Fruit fly (Drosophila melanogaster) whole organism, embryonic: ENCODE measurements around the gene CG42538.
A peak's percentile ranks its signal among the peaks of the same experiment; 100 is the strongest.

Experiments
- ATbp ChIP-seq: fragments of 200-800 bp; sonication (Bioruptor generic); optimal IDR thresholded peaks from 2 replicates; lab custom pipeline; 2017; ENCODE audit warnings: missing biosample characterization, mild to moderate bottlenecking, missing genetic modification characterization, missing genetic modification reagents
- BtbVII ChIP-seq: fragments of 200-800 bp; sonication (Bioruptor generic); optimal IDR thresholded peaks from 3 replicates; lab custom pipeline; 2017; ENCODE audit warnings: missing biosample characterization, mild to moderate bottlenecking, missing genetic modification characterization
- CG1024 ChIP-seq: fragments of 200-800 bp; sonication (Bioruptor generic); IDR thresholded peaks from 2 replicates; pipeline ENCODE4 v1.3.6; 2022; ENCODE audit warnings: missing biosample characterization, missing genetic modification characterization
- CG10431 ChIP-seq: fragments of 200-800 bp; sonication (Bioruptor generic); optimal IDR thresholded peaks from 3 replicates; lab custom pipeline; 2018; ENCODE audit warnings: missing biosample characterization, mild to moderate bottlenecking, missing genetic modification characterization
- CG1603 ChIP-seq: fragments of 200-800 bp; sonication (Bioruptor generic); optimal IDR thresholded peaks from 2 replicates; lab custom pipeline; 2019; ENCODE audit warnings: missing biosample characterization, mild to moderate bottlenecking, missing genetic modification characterization, moderate library complexity
- CG17912 ChIP-seq: fragments of 200-800 bp; sonication (Bioruptor generic); optimal IDR thresholded peaks from 2 replicates; lab custom pipeline; 2018; ENCODE audit warnings: missing biosample characterization, mild to moderate bottlenecking, missing genetic modification characterization
- CG18599 ChIP-seq: fragments of 200-800 bp; sonication (Bioruptor generic); optimal IDR thresholded peaks from 3 replicates; lab custom pipeline; 2017; ENCODE audit warnings: missing biosample characterization, missing genetic modification characterization, mild to moderate bottlenecking, moderate library complexity, missing genetic modification reagents
- CG2120 ChIP-seq: fragments of 200-800 bp; sonication (Bioruptor generic); optimal IDR thresholded peaks from 3 replicates; lab custom pipeline; 2016; ENCODE audit warnings: missing biosample characterization, missing genetic modification characterization
- CG30403 ChIP-seq: fragments of 200-800 bp; sonication (Bioruptor generic); optimal IDR thresholded peaks from 3 replicates; lab custom pipeline; 2016; ENCODE audit warnings: missing biosample characterization, missing genetic modification characterization
- CG31224 ChIP-seq: fragments of 200-800 bp; sonication (Bioruptor generic); IDR thresholded peaks from 2 replicates; pipeline ENCODE4 v1.3.6; 2022; ENCODE audit warnings: missing biosample characterization, missing genetic modification characterization
- CG31365 ChIP-seq: fragments of 200-800 bp; sonication (Bioruptor generic); optimal IDR thresholded peaks from 2 replicates; lab custom pipeline; 2018; ENCODE audit warnings: missing biosample characterization, mild to moderate bottlenecking, missing genetic modification characterization
- CG32772 ChIP-seq: fragments of 200-800 bp; sonication (Bioruptor generic); IDR thresholded peaks from 2 replicates; pipeline ENCODE4 v1.3.6; 2022; ENCODE audit warnings: missing biosample characterization, missing genetic modification characterization
- CG33557 ChIP-seq: fragments of 200-800 bp; sonication (Bioruptor generic); optimal IDR thresholded peaks from 2 replicates; lab custom pipeline; 2019; ENCODE audit warnings: missing biosample characterization, mild to moderate bottlenecking, missing genetic modification characterization, moderate library complexity
- CG7357 ChIP-seq: fragments of 200-800 bp; sonication (Bioruptor generic); IDR thresholded peaks from 3 replicates; pipeline ENCODE4 v1.3.6; 2022; ENCODE audit warnings: missing biosample characterization, missing genetic modification characterization
- CG7556 ChIP-seq: fragments of 200-800 bp; sonication (Bioruptor generic); optimal IDR thresholded peaks from 2 replicates; lab custom pipeline; 2017; ENCODE audit warnings: missing biosample characterization, mild to moderate bottlenecking, missing genetic modification characterization
- CG7839 ChIP-seq: fragments of 200-800 bp; sonication (Bioruptor generic); optimal IDR thresholded peaks from 3 replicates; lab custom pipeline; 2018; ENCODE audit warnings: missing biosample characterization, mild to moderate bottlenecking, missing genetic modification characterization, moderate library complexity
- CG8281 ChIP-seq: fragments of 200-800 bp; sonication (Bioruptor generic); optimal IDR thresholded peaks from 2 replicates; lab custom pipeline; 2018; ENCODE audit warnings: missing biosample characterization, mild to moderate bottlenecking, missing genetic modification characterization, moderate library complexity
- CG8924 ChIP-seq: fragments of 200-800 bp; optimal IDR thresholded peaks from 3 replicates; lab custom pipeline; 2019; ENCODE audit warnings: missing biosample characterization, mild to moderate bottlenecking, missing genetic modification characterization, moderate library complexity
- E2f1 ChIP-seq: fragments of 200-800 bp; sonication (Bioruptor generic); IDR thresholded peaks from 2 replicates; pipeline ENCODE4 v1.3.6; 2022; ENCODE audit warnings: missing biosample characterization, missing genetic modification characterization
- Ets65A ChIP-seq: fragments of 200-800 bp; sonication (Bioruptor generic); peaks from one replicate; lab custom pipeline; 2016; ENCODE audit warnings: missing biosample characterization, missing genetic modification characterization
- HLH4C ChIP-seq: fragments of 200-800 bp; sonication (Bioruptor generic); IDR thresholded peaks from 3 replicates; pipeline ENCODE4 v1.3.6; 2022; ENCODE audit warnings: missing biosample characterization, missing genetic modification characterization; ENCODE audit not compliant: partially characterized antibody
- HmgZ ChIP-seq: fragments of 200-800 bp; sonication (Bioruptor generic); optimal IDR thresholded peaks from 2 replicates; lab custom pipeline; 2018; ENCODE audit warnings: missing biosample characterization, mild to moderate bottlenecking, missing genetic modification characterization
- Lhr ChIP-seq: fragments of 200-800 bp; sonication (Bioruptor generic); optimal IDR thresholded peaks from 3 replicates; lab custom pipeline; 2017; ENCODE audit warnings: mild to moderate bottlenecking, missing biosample characterization, missing genetic modification reagents, missing genetic modification characterization
- Med ChIP-seq: fragments of 200-800 bp; sonication (Bioruptor generic); peaks from one replicate; lab custom pipeline; 2016; ENCODE audit warnings: missing biosample characterization, missing genetic modification characterization, mild to moderate bottlenecking, inconsistent platforms, moderate library complexity
- Mrtf ChIP-seq: fragments of 200-800 bp; sonication (Bioruptor generic); IDR thresholded peaks from 3 replicates; pipeline ENCODE4 v1.3.6; 2022; ENCODE audit warnings: missing biosample characterization, missing genetic modification characterization
- Pdp1 ChIP-seq, 2 experiments: fragments of 200-800 bp; sonication (Bioruptor generic); optimal IDR thresholded peaks; 3 replicates each; lab custom pipeline; 2016; ENCODE audit warnings: missing biosample characterization in 2 of 2, missing genetic modification characterization in 2 of 2, mild to moderate bottlenecking in 1 of 2, moderate library complexity in 1 of 2
- Rfx ChIP-seq: fragments of 200-800 bp; sonication (Bioruptor generic); IDR thresholded peaks from 2 replicates; pipeline ENCODE4 v1.3.6; 2022; ENCODE audit warnings: missing biosample characterization, missing genetic modification characterization
- Sry-β ChIP-seq: fragments of 200-800 bp; sonication (Bioruptor generic); optimal IDR thresholded peaks from 2 replicates; lab custom pipeline; 2018; ENCODE audit warnings: missing biosample characterization, mild to moderate bottlenecking, missing genetic modification characterization, moderate library complexity
- btn ChIP-seq: fragments of 200-800 bp; sonication (Bioruptor generic); optimal IDR thresholded peaks from 2 replicates; lab custom pipeline; 2016; ENCODE audit warnings: missing biosample characterization, missing genetic modification characterization
- chif ChIP-seq, 2 experiments: fragments of 200-800 bp; sonication (Bioruptor generic); optimal IDR thresholded peaks; 3 replicates each; lab custom pipeline; 2016; ENCODE audit warnings: missing biosample characterization in 2 of 2, missing genetic modification characterization in 2 of 2
- crp ChIP-seq, 2 experiments: fragments of 200-800 bp; sonication (Bioruptor generic); optimal IDR thresholded peaks; 2 replicates in 1 of 2; 3 replicates in 1 of 2; lab custom pipeline; 2017; ENCODE audit warnings: missing biosample characterization in 2 of 2, missing genetic modification characterization in 2 of 2, mild to moderate bottlenecking in 1 of 2, moderate library complexity in 1 of 2
- dati ChIP-seq: fragments of 200-800 bp; sonication (Bioruptor generic); IDR thresholded peaks from 2 replicates; pipeline ENCODE4 v1.3.6; 2022; ENCODE audit warnings: missing biosample characterization, missing genetic modification characterization
- fd64A ChIP-seq: fragments of 200-800 bp; sonication (Bioruptor generic); optimal IDR thresholded peaks from 3 replicates; lab custom pipeline; 2018; ENCODE audit warnings: missing biosample characterization, mild to moderate bottlenecking, missing genetic modification characterization
- her ChIP-seq: fragments of 200-800 bp; sonication (Bioruptor generic); optimal IDR thresholded peaks from 2 replicates; lab custom pipeline; 2016; ENCODE audit warnings: missing biosample characterization, missing genetic modification characterization
- hkb ChIP-seq, 2 experiments: fragments of 200-800 bp in 1 of 2; fragments of >200 bp in 1 of 2; sonication (Bioruptor generic) in 1 of 2; IDR thresholded peaks in 1 of 2; optimal IDR thresholded peaks in 1 of 2; 2 replicates each; pipeline versions ENCODE4 v1.3.6 to Lab custom; 2017 to 2022; ENCODE audit warnings: missing biosample characterization in 1 of 2, missing genetic modification characterization in 1 of 2
- kah ChIP-seq: fragments of 200-800 bp; sonication (Bioruptor generic); optimal IDR thresholded peaks from 2 replicates; lab custom pipeline; 2018; ENCODE audit warnings: missing biosample characterization, mild to moderate bottlenecking, missing genetic modification characterization
- lbe ChIP-seq: fragments of 200-800 bp; sonication (Bioruptor generic); optimal IDR thresholded peaks from 2 replicates; lab custom pipeline; 2016; ENCODE audit warnings: missing biosample characterization, mild to moderate bottlenecking, missing genetic modification characterization
- lilli ChIP-seq: fragments of 200-800 bp; sonication (Bioruptor generic); optimal IDR thresholded peaks from 3 replicates; lab custom pipeline; 2016; ENCODE audit warnings: missing biosample characterization, missing genetic modification characterization
- mld ChIP-seq: fragments of 200-800 bp; sonication (Bioruptor generic); IDR thresholded peaks from 3 replicates; pipeline ENCODE4 v1.3.6; 2022; ENCODE audit warnings: missing biosample characterization, missing genetic modification characterization; ENCODE audit not compliant: partially characterized antibody
- nerfin-2 ChIP-seq: fragments of 200-800 bp; sonication (Bioruptor generic); IDR thresholded peaks from 2 replicates; pipeline ENCODE4 v1.3.6; 2022; ENCODE audit warnings: missing biosample characterization, missing genetic modification characterization; ENCODE audit not compliant: partially characterized antibody
- odd ChIP-seq: fragments of 200-800 bp; sonication (Bioruptor generic); optimal IDR thresholded peaks from 2 replicates; lab custom pipeline; 2017; ENCODE audit warnings: missing biosample characterization, mild to moderate bottlenecking, missing genetic modification characterization
- pros ChIP-seq: fragments of 200-800 bp; sonication (Bioruptor generic); optimal IDR thresholded peaks from 3 replicates; lab custom pipeline; 2019; ENCODE audit warnings: missing biosample characterization, mild to moderate bottlenecking, missing genetic modification characterization, moderate library complexity
- psq ChIP-seq: fragments of 200-800 bp; sonication (Bioruptor generic); optimal IDR thresholded peaks from 2 replicates; lab custom pipeline; 2017; ENCODE audit warnings: missing biosample characterization, missing genetic modification characterization
- sqz ChIP-seq: fragments of 200-800 bp; sonication (Bioruptor generic); optimal IDR thresholded peaks from 3 replicates; lab custom pipeline; 2018; ENCODE audit warnings: missing biosample characterization, mild to moderate bottlenecking, missing genetic modification characterization
- tio ChIP-seq: fragments of 200-800 bp; sonication (Bioruptor generic); optimal IDR thresholded peaks from 2 replicates; lab custom pipeline; 2017; ENCODE audit warnings: missing biosample characterization, missing genetic modification characterization, inconsistent platforms
- trem ChIP-seq: fragments of 200-800 bp; optimal IDR thresholded peaks from 3 replicates; lab custom pipeline; 2019; ENCODE audit warnings: missing biosample characterization, mild to moderate bottlenecking, missing genetic modification characterization, moderate library complexity
- wek ChIP-seq: fragments of 200-800 bp; sonication (Bioruptor generic); optimal IDR thresholded peaks from 3 replicates; lab custom pipeline; 2018; ENCODE audit warnings: missing biosample characterization, mild to moderate bottlenecking, missing genetic modification characterization, moderate library complexity
- zen2 ChIP-seq: fragments of 200-800 bp; sonication (Bioruptor generic); IDR thresholded peaks from 3 replicates; pipeline ENCODE4 v1.3.6; 2022; ENCODE audit warnings: missing biosample characterization, missing genetic modification characterization; ENCODE audit not compliant: partially characterized antibody

The CG42538 gene

DNA sequence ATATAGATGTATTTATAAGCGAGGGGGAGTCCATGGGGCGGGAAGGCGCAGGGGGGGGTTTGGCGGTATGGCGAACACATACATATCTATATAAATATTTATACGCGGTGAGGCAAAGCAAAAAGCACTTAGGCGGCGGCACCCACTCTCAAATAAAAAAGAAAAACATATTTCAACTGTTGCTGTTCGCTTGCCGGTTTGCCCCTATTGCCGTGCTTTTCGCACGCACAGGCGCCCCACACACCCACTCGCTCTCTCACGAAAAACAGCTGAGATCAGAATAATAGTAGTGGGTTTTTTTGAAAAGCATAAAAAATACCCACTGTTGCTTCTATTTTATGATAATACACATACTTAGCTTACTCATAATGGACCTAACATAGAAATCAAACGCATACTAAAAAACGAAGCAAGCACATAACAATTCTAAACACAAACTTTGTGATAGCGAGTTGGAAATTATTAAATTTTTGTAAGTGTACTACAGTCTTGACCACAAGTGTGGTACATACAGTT, 33.1 kb upstream of the CG42538 start (continued):
- TF ChIP-seq fd64A (no peak), Lhr (GFP tag; lab: Kevin White, UChicago) (no peak), CG1024 (no peak), hkb (optimal IDR thresholded peaks at IDR 0.05; lab: Kevin White, UChicago) (no peak), hkb (GFP tag; IDR thresholded peaks at IDR 0.05; lab: Robert Waterston, UW) (peak; percentile 62), dati (GFP tag; lab: Robert Waterston, UW) (no peak), crp (GFP tag; optimal IDR thresholded peaks at IDR 0.05; lab: Kevin White, UChicago) (peak in 1 of 2 experiments; percentile 59), psq (GFP tag; lab: Kevin White, UChicago) (no peak), odd (GFP tag; lab: Kevin White, UChicago) (peak; percentile 76), E2f1 (GFP tag; lab: Robert Waterston, UW) (peak; percentile 53), kah (GFP tag; lab: Kevin White, UChicago) (no peak), HLH4C (GFP tag; lab: Robert Waterston, UW) (no peak), ATbp (no peak), zen2 (no peak), lbe (no peak), CG31365 (tag; lab: Kevin White, UChicago) (peak; percentile 45), trem (peak; percentile 27), CG18599 (GFP tag; lab: Kevin White, UChicago) (peak; percentile 91), her (GFP tag; lab: Kevin White, UChicago) (peak; percentile 85), Ets65A (GFP tag; lab: Kevin White, UChicago) (no peak), CG33557 (GFP tag; lab: Kevin White, UChicago) (no peak)

DNA sequence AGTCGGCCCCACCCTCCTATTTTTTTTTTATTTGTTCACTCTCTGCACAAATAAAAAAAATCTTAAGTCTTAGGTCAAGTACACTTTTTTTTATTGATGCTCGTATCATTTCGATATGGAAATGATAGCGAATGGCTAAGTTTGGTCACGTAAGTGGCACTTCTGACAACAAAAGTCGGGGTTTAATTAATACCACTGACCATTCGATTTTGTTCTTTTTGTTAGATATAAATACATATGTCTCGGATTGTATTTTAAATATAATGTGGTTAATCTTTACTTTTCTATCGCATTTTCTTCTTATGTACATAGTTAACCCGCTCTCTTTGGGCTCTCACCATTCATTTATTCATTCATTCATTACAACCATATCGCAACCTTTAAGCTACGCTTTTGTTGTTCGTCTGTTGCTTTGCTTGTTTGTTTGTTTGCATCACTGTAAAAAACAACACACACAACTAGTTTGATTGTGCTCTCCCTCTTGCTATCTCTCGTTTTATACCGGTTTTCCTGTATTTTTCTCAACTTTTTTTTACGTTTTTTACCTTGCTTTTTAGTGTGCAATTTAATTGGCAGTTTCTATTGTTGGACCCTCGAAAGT, 32.1 kb upstream of the CG42538 start:
- no peak for TF ChIP-seq chif (GFP tag; optimal IDR thresholded peaks at IDR 0.05; lab: Kevin White, UChicago)
- TF ChIP-seq CG1024: no peak
- no peak for TF ChIP-seq CG7357
- TF ChIP-seq pros (GFP tag; lab: Kevin White, UChicago): no peak
- peak; percentile 1 for TF ChIP-seq lilli (GFP tag; lab: Kevin White, UChicago)
- peak in 1 of 2 experiments; percentile 10 for TF ChIP-seq Pdp1 (GFP tag; optimal IDR thresholded peaks at IDR 0.05; lab: Kevin White, UChicago)
- TF ChIP-seq Mrtf: no peak
- no peak for TF ChIP-seq nerfin-2 (GFP tag; lab: Robert Waterston, UW)
- peak; percentile 6 for TF ChIP-seq CG7839 (tag; lab: Kevin White, UChicago)
- TF ChIP-seq CG8281 (tag; lab: Kevin White, UChicago): peak; percentile 98
- TF ChIP-seq mld (GFP tag; lab: Robert Waterston, UW): no peak
- no peak for TF ChIP-seq CG1603 (tag; lab: Kevin White, UChicago)
- TF ChIP-seq btn (GFP tag; lab: Kevin White, UChicago): no peak
- no peak for TF ChIP-seq tio (GFP tag; lab: Kevin White, UChicago)
- no peak for TF ChIP-seq Sry-β (GFP tag; lab: Kevin White, UChicago)
- TF ChIP-seq HmgZ (tag; lab: Kevin White, UChicago): no peak
- no peak for TF ChIP-seq CG30403 (GFP tag; lab: Kevin White, UChicago)
- TF ChIP-seq Rfx (GFP tag; lab: Robert Waterston, UW): 0 out of 2 replicates have a peak, but pooled peaks have one; percentile 14
- TF ChIP-seq CG7556 (GFP tag; lab: Kevin White, UChicago): no peak
- TF ChIP-seq sqz (GFP tag; lab: Kevin White, UChicago): peak; percentile 24
- TF ChIP-seq CG8924 (tag; lab: Kevin White, UChicago): peak; percentile 19
- TF ChIP-seq Ets65A (GFP tag; lab: Kevin White, UChicago): no peak
- TF ChIP-seq wek: no peak
- peak; percentile 61 for TF ChIP-seq BtbVII (GFP tag; lab: Kevin White, UChicago)
- TF ChIP-seq Med (GFP tag; lab: Kevin White, UChicago): peak; percentile 72
- no peak for TF ChIP-seq CG31224 (GFP tag; lab: Robert Waterston, UW)
- TF ChIP-seq CG32772 (GFP tag; lab: Robert Waterston, UW): no peak
- no peak for TF ChIP-seq CG10431
- no peak for TF ChIP-seq E2f1 (GFP tag; lab: Robert Waterston, UW)
- no peak for TF ChIP-seq CG17912 (GFP tag; lab: Kevin White, UChicago)
- peak; percentile 8 for TF ChIP-seq CG2120
